Worm (Caenorhabditis elegans) whole organism, L1 larva: ENCODE data around the gene gpa-6.

Experiments used
- C04F5.9 ChIP-seq: sonication (generic microtip); optimal IDR thresholded peaks from 2 replicates; lab custom pipeline; 2016; ENCODE audit warnings: missing genetic modification characterization, missing compliant biosample characterization
- F16B12.6 ChIP-seq: fragments of 150-350 bp; optimal IDR thresholded peaks from 2 replicates; lab custom pipeline; 2014; ENCODE audit warnings: missing biosample characterization, missing genetic modification characterization
- Y116A8C.19 ChIP-seq: sonication (generic microtip); optimal IDR thresholded peaks from 2 replicates; lab custom pipeline; 2016; ENCODE audit warnings: missing compliant biosample characterization, missing genetic modification characterization, borderline replicate concordance
- aly-2 ChIP-seq: fragments of 150-350 bp; optimal IDR thresholded peaks from 2 replicates; lab custom pipeline; 2014; ENCODE audit warnings: missing biosample characterization, missing genetic modification characterization
- blmp-1 ChIP-seq: fragments of 150-350 bp; optimal IDR thresholded peaks from 2 replicates; lab custom pipeline; 2014; ENCODE audit warnings: missing biosample characterization, missing genetic modification characterization
- ces-1 ChIP-seq: fragments of 150-350 bp; optimal IDR thresholded peaks from 2 replicates; lab custom pipeline; 2014; ENCODE audit warnings: missing biosample characterization, missing genetic modification reagents, missing genetic modification characterization
- dpl-1 ChIP-seq, 3 experiments: fragments of 150-350 bp in 2 of 3; sonication (generic microtip) in 1 of 3; optimal IDR thresholded peaks; 2 replicates each; lab custom pipeline; 2014 to 2017; ENCODE audit warnings: missing biosample characterization in 3 of 3, missing genetic modification characterization in 3 of 3, missing genetic modification reagents in 3 of 3
- dsc-1 ChIP-seq: sonication (generic microtip); optimal IDR thresholded peaks from 2 replicates; lab custom pipeline; 2016; ENCODE audit warnings: mild to moderate bottlenecking, missing genetic modification characterization, missing compliant biosample characterization
- efl-1 ChIP-seq, 4 experiments: fragments of 150-350 bp; optimal IDR thresholded peaks in 3 of 4; peaks in 1 of 4; 1 replicate in 1 of 4; 2 replicates in 3 of 4; lab custom pipeline; 2014; ENCODE audit warnings: missing biosample characterization in 2 of 4, missing genetic modification characterization in 2 of 4, missing genetic modification reagents in 2 of 4
- egl-27 ChIP-seq, 2 experiments: fragments of 150-350 bp in 1 of 2; sonication (generic microtip); optimal IDR thresholded peaks; 3 replicates each; lab custom pipeline; 2017 to 2018; ENCODE audit warnings: missing biosample characterization in 2 of 2, missing genetic modification characterization in 2 of 2, missing genetic modification reagents in 2 of 2
- ets-5 ChIP-seq: fragments of 200-800 bp; sonication (Bioruptor generic); IDR thresholded peaks from 2 replicates; pipeline ENCODE4 v1.3.6; 2022; ENCODE audit warnings: missing genetic modification characterization, missing compliant biosample characterization
- fkh-4 ChIP-seq: sonication (generic microtip); optimal IDR thresholded peaks from 2 replicates; lab custom pipeline; 2016; ENCODE audit warnings: missing compliant biosample characterization, missing genetic modification characterization, borderline replicate concordance
- hlh-17 ChIP-seq: fragments of 200-800 bp; sonication (Bioruptor generic); optimal IDR thresholded peaks from 2 replicates; lab custom pipeline; 2018; ENCODE audit warnings: missing genetic modification characterization, mild to moderate bottlenecking, missing compliant biosample characterization, moderate library complexity, borderline replicate concordance
- hpl-2 ChIP-seq: fragments of 150-350 bp; optimal IDR thresholded peaks from 2 replicates; lab custom pipeline; 2014; ENCODE audit warnings: missing biosample characterization, missing genetic modification reagents, missing genetic modification characterization
- lin-13 ChIP-seq: fragments of 150-350 bp; optimal IDR thresholded peaks from 2 replicates; lab custom pipeline; 2014; ENCODE audit warnings: missing biosample characterization, missing genetic modification reagents, missing genetic modification characterization
- lin-14 ChIP-seq: fragments of 200-800 bp; sonication (Bioruptor generic); optimal IDR thresholded peaks from 2 replicates; lab custom pipeline; 2018; ENCODE audit warnings: mild to moderate bottlenecking, missing genetic modification characterization, moderate library complexity, missing compliant biosample characterization
- lin-35 ChIP-seq, 2 experiments: fragments of 150-350 bp; optimal IDR thresholded peaks; 2 replicates each; lab custom pipeline; 2014; ENCODE audit warnings: missing biosample characterization in 2 of 2, missing genetic modification characterization in 2 of 2, missing genetic modification reagents in 2 of 2
- lir-3 ChIP-seq: sonication (generic microtip); optimal IDR thresholded peaks from 2 replicates; lab custom pipeline; 2016; ENCODE audit warnings: mild to moderate bottlenecking, missing genetic modification characterization, moderate library complexity, missing compliant biosample characterization; ENCODE audit not compliant: poor library complexity
- lsy-2 ChIP-seq, 2 experiments: fragments of 150-350 bp; optimal IDR thresholded peaks; 2 replicates each; lab custom pipeline; 2014; ENCODE audit warnings: missing biosample characterization in 2 of 2, missing genetic modification characterization in 2 of 2
- mab-9 ChIP-seq: fragments of 200-800 bp; sonication (Bioruptor generic); IDR thresholded peaks from 2 replicates; pipeline ENCODE4 v1.3.6; 2022; ENCODE audit warnings: missing genetic modification reagents, missing genetic modification characterization, missing compliant biosample characterization
- mdl-1 ChIP-seq, 2 experiments: fragments of 150-350 bp; optimal IDR thresholded peaks; 2 replicates each; lab custom pipeline; 2014 to 2017; ENCODE audit warnings: missing biosample characterization in 2 of 2, missing genetic modification characterization in 2 of 2, inconsistent platforms in 1 of 2
- mep-1 ChIP-seq: fragments of 150-350 bp; optimal IDR thresholded peaks from 2 replicates; lab custom pipeline; 2014; ENCODE audit warnings: missing biosample characterization, missing genetic modification characterization
- nhr-12 ChIP-seq: sonication (generic microtip); optimal IDR thresholded peaks from 2 replicates; lab custom pipeline; 2017; ENCODE audit warnings: missing biosample characterization, missing genetic modification characterization
- nhr-20 ChIP-seq: sonication (generic microtip); optimal IDR thresholded peaks from 2 replicates; lab custom pipeline; 2016; ENCODE audit warnings: mild to moderate bottlenecking, missing genetic modification characterization, missing compliant biosample characterization
- nhr-237 ChIP-seq: fragments of 150-350 bp; optimal IDR thresholded peaks from 2 replicates; lab custom pipeline; 2014; ENCODE audit warnings: missing biosample characterization, missing genetic modification characterization
- nhr-28 ChIP-seq: fragments of 150-350 bp; optimal IDR thresholded peaks from 2 replicates; lab custom pipeline; 2014; ENCODE audit warnings: missing biosample characterization, missing genetic modification characterization
- nhr-47 ChIP-seq: sonication (generic microtip); optimal IDR thresholded peaks from 2 replicates; lab custom pipeline; 2016; ENCODE audit warnings: mild to moderate bottlenecking, missing genetic modification characterization, moderate library complexity, missing compliant biosample characterization
- nhr-71 ChIP-seq: sonication (generic microtip); optimal IDR thresholded peaks from 2 replicates; lab custom pipeline; 2016; ENCODE audit warnings: mild to moderate bottlenecking, missing genetic modification characterization, moderate library complexity, missing compliant biosample characterization
- nhr-77 ChIP-seq: fragments of 150-350 bp; optimal IDR thresholded peaks from 2 replicates; lab custom pipeline; 2014; ENCODE audit warnings: missing biosample characterization, missing genetic modification characterization
- nhr-85 ChIP-seq: sonication (generic microtip); peaks from one replicate; lab custom pipeline; 2016; ENCODE audit warnings: missing genetic modification characterization, inconsistent platforms, missing compliant biosample characterization
- nhr-90 ChIP-seq: sonication (generic microtip); optimal IDR thresholded peaks from 2 replicates; lab custom pipeline; 2016; ENCODE audit warnings: mild to moderate bottlenecking, missing genetic modification characterization, missing compliant biosample characterization; ENCODE audit not compliant: poor library complexity
- pag-3 ChIP-seq: sonication (generic microtip); optimal IDR thresholded peaks from 2 replicates; lab custom pipeline; 2017; ENCODE audit warnings: missing genetic modification characterization, mild to moderate bottlenecking, missing compliant biosample characterization, antibody characterized with exemption, borderline replicate concordance; ENCODE audit not compliant: insufficient read depth
- pqm-1 ChIP-seq: sonication (generic microtip); optimal IDR thresholded peaks from 3 replicates; lab custom pipeline; 2017; ENCODE audit warnings: missing biosample characterization, missing genetic modification characterization
- rnt-1 ChIP-seq: sonication (generic microtip); optimal IDR thresholded peaks from 2 replicates; lab custom pipeline; 2016; ENCODE audit warnings: mild to moderate bottlenecking, missing genetic modification characterization, moderate library complexity, missing compliant biosample characterization
- snpc-4 ChIP-seq: fragments of 150-350 bp; optimal IDR thresholded peaks from 2 replicates; lab custom pipeline; 2014; ENCODE audit warnings: missing biosample characterization, missing genetic modification characterization
- snu-23 ChIP-seq: sonication (generic microtip); optimal IDR thresholded peaks from 2 replicates; lab custom pipeline; 2016; ENCODE audit warnings: missing genetic modification characterization, missing compliant biosample characterization
- sox-4 ChIP-seq: sonication (generic microtip); optimal IDR thresholded peaks from 2 replicates; lab custom pipeline; 2016; ENCODE audit warnings: missing genetic modification characterization, missing compliant biosample characterization
- swsn-7 ChIP-seq: sonication (generic microtip); optimal IDR thresholded peaks from 2 replicates; lab custom pipeline; 2016; ENCODE audit warnings: missing genetic modification characterization, missing compliant biosample characterization
- unc-130 ChIP-seq: fragments of 150-350 bp; optimal IDR thresholded peaks from 2 replicates; lab custom pipeline; 2017; ENCODE audit warnings: missing biosample characterization, missing genetic modification characterization, inconsistent platforms
- unc-86 ChIP-seq: sonication (generic microtip); optimal IDR thresholded peaks from 2 replicates; lab custom pipeline; 2016; ENCODE audit warnings: missing genetic modification characterization, missing compliant biosample characterization
- unc-98 ChIP-seq: fragments of 200-800 bp; sonication (Bioruptor generic); IDR thresholded peaks from 2 replicates; pipeline ENCODE4 v1.3.6; 2022; ENCODE audit warnings: missing genetic modification characterization, missing compliant biosample characterization

gpa-6 gene

ce11 chrX:13212528-13212927 is 21.5 kb downstream of the gpa-6 start:
- no peak for TF ChIP-seq lir-3 (tag; lab: Kevin White, UChicago)
- peak; percentile 99 for TF ChIP-seq dsc-1 (tag; lab: Kevin White, UChicago)
- no peak for TF ChIP-seq nhr-77 (tag; lab: Kevin White, UChicago)
- no peak for TF ChIP-seq efl-1 (optimal IDR thresholded peaks at IDR 0.05; lab: Kevin White, UChicago)
- no peak for TF ChIP-seq efl-1 (GFP tag; optimal IDR thresholded peaks at IDR 0.05 in 1 of 2; lab: Kevin White, UChicago)
- no peak for TF ChIP-seq unc-86
- peak; percentile 93 for TF ChIP-seq fkh-4 (tag; lab: Kevin White, UChicago)
- TF ChIP-seq nhr-20 (tag; lab: Kevin White, UChicago), result no peak

- no peak for TF ChIP-seq ces-1 (GFP tag; lab: Kevin White, UChicago)
- TF ChIP-seq efl-1 (optimal IDR thresholded peaks at IDR 0.05; lab: Kevin White, UChicago), result no peak
- peak in 1 of 2 experiments; percentile 29 for TF ChIP-seq efl-1 (GFP tag; optimal IDR thresholded peaks at IDR 0.05 in 1 of 2; lab: Kevin White, UChicago)
Observed at ce11 chrX:13216802-13217201, 25.8 kb downstream of the gpa-6 start, which contains the start of gene R12H7.4. Gene R12H7.4 (plus strand): TSS chrX:13217102.

- TF ChIP-seq Y116A8C.19 (tag; lab: Kevin White, UChicago) (no peak), unc-86 (no peak), hpl-2 (GFP tag; lab: Kevin White, UChicago) (no peak), dpl-1 (GFP tag; optimal IDR thresholded peaks at IDR 0.05; lab: Kevin White, UChicago) (no peak), F16B12.6 (tag; lab: Kevin White, UChicago) (no peak), nhr-47 (no peak), lin-14 (no peak), snu-23 (GFP tag; lab: Kevin White, UChicago) (no peak), ces-1 (GFP tag; lab: Kevin White, UChicago) (no peak), swsn-7 (tag; lab: Kevin White, UChicago) (no peak), efl-1 (optimal IDR thresholded peaks at IDR 0.05; lab: Kevin White, UChicago) (no peak), efl-1 (GFP tag; optimal IDR thresholded peaks at IDR 0.05 in 1 of 2; lab: Kevin White, UChicago) (no peak), mdl-1 (tag; optimal IDR thresholded peaks at IDR 0.05; lab: Kevin White, UChicago) (no peak)
Observed at ce11 chrX:13217940-13218339, 26.9 kb downstream of the gpa-6 start.

- no peak for TF ChIP-seq nhr-90 (tag; lab: Kevin White, UChicago)
- TF ChIP-seq rnt-1 (tag; lab: Kevin White, UChicago), result peak; percentile 65
- TF ChIP-seq lin-14, result peak; percentile 69
- TF ChIP-seq unc-130 (tag; lab: Kevin White, UChicago), result peak; percentile 36
- TF ChIP-seq lin-35 (GFP tag; optimal IDR thresholded peaks at IDR 0.05; lab: Kevin White, UChicago), result peak in 1 of 2 experiments; percentile 0
- TF ChIP-seq nhr-71 (tag; lab: Kevin White, UChicago), result peak; percentile 59
- peak; percentile 71 for TF ChIP-seq pag-3 (tag; lab: Kevin White, UChicago)
- TF ChIP-seq lsy-2 (tag; optimal IDR thresholded peaks at IDR 0.05; lab: Kevin White, UChicago), result peak in 1 of 2 experiments; percentile 40
- TF ChIP-seq snpc-4 (tag; lab: Kevin White, UChicago), result peak; percentile 84
- TF ChIP-seq nhr-20 (tag; lab: Kevin White, UChicago), result peak; percentile 5
- TF ChIP-seq hlh-17, result no peak
Observed at ce11 chrX:13220609-13221008, 29.6 kb downstream of the gpa-6 start.

ce11 chrX:13221357-13221756 is 30.3 kb downstream of the gpa-6 start, which contains the start of gene asp-4:
Gene asp-4 (minus strand): TSS chrX:13221462.
- TF ChIP-seq nhr-85 (peak; percentile 69), aly-2 (tag; lab: Kevin White, UChicago) (no peak), mab-9 (0 out of 2 replicates have a peak, but pooled peaks have one; percentile 14), mep-1 (tag; lab: Kevin White, UChicago) (peak; percentile 37), efl-1 (optimal IDR thresholded peaks at IDR 0.05; lab: Kevin White, UChicago) (no peak), efl-1 (GFP tag; optimal IDR thresholded peaks at IDR 0.05 in 1 of 2; lab: Kevin White, UChicago) (no peak), snpc-4 (tag; lab: Kevin White, UChicago) (no peak), sox-4 (no peak), unc-98 (GFP tag; lab: Robert Waterston, UW) (no peak), blmp-1 (tag; lab: Kevin White, UChicago) (peak; percentile 40), egl-27 (tag; optimal IDR thresholded peaks at IDR 0.05; lab: Kevin White, UChicago) (no peak), nhr-28 (no peak), lin-14 (peak; percentile 39), nhr-20 (tag; lab: Kevin White, UChicago) (no peak), lin-13 (GFP tag; lab: Kevin White, UChicago) (no peak), ets-5 (GFP tag; lab: Robert Waterston, UW) (no peak), C04F5.9 (no peak), nhr-237 (no peak), pqm-1 (tag; lab: Kevin White, UChicago) (no peak), nhr-71 (tag; lab: Kevin White, UChicago) (no peak), dpl-1 (GFP tag; optimal IDR thresholded peaks at IDR 0.05; lab: Kevin White, UChicago) (no peak), Y116A8C.19 (tag; lab: Kevin White, UChicago) (no peak), F16B12.6 (tag; lab: Kevin White, UChicago) (no peak), nhr-12 (tag; lab: Kevin White, UChicago) (no peak)
